Fruit fly (Drosophila melanogaster) whole organism, embryonic: ENCODE data around the gene pasi2.

Experiments
- Atf3 ChIP-seq: fragments of 200-800 bp; sonication (Bioruptor generic); optimal IDR thresholded peaks from 3 replicates; lab custom pipeline; 2016; ENCODE audit warnings: missing biosample characterization, missing genetic modification characterization
- CG10267 ChIP-seq: fragments of 200-800 bp; sonication (Bioruptor generic); optimal IDR thresholded peaks from 2 replicates; lab custom pipeline; 2018; ENCODE audit warnings: missing biosample characterization, mild to moderate bottlenecking, missing genetic modification characterization, moderate library complexity
- CG10431 ChIP-seq: fragments of 200-800 bp; sonication (Bioruptor generic); optimal IDR thresholded peaks from 3 replicates; lab custom pipeline; 2018; ENCODE audit warnings: missing biosample characterization, mild to moderate bottlenecking, missing genetic modification characterization
- CG10543 ChIP-seq: fragments of 200-800 bp; sonication (Bioruptor generic); optimal IDR thresholded peaks from 3 replicates; lab custom pipeline; 2017; ENCODE audit warnings: missing biosample characterization, mild to moderate bottlenecking, missing genetic modification characterization, moderate library complexity
- CG10565 ChIP-seq: fragments of 200-800 bp; sonication (Bioruptor generic); optimal IDR thresholded peaks from 3 replicates; lab custom pipeline; 2016; ENCODE audit warnings: missing biosample characterization, mild to moderate bottlenecking, missing genetic modification characterization
- CG12155 ChIP-seq: fragments of 200-800 bp; sonication (Bioruptor generic); optimal IDR thresholded peaks from 3 replicates; lab custom pipeline; 2016; ENCODE audit warnings: missing biosample characterization, missing genetic modification characterization
- CG14860 ChIP-seq: fragments of 200-800 bp; sonication (Bioruptor generic); IDR thresholded peaks from 3 replicates; pipeline ENCODE4 v1.3.6; 2022; ENCODE audit warnings: missing biosample characterization, missing genetic modification characterization; ENCODE audit not compliant: partially characterized antibody
- CG15601 ChIP-seq: fragments of 200-800 bp; sonication (Bioruptor generic); optimal IDR thresholded peaks from 3 replicates; lab custom pipeline; 2019; ENCODE audit warnings: missing biosample characterization, mild to moderate bottlenecking, missing genetic modification characterization, moderate library complexity
- CG1647 ChIP-seq: fragments of 200-800 bp; sonication (Bioruptor generic); optimal IDR thresholded peaks from 3 replicates; lab custom pipeline; 2016; ENCODE audit warnings: missing biosample characterization, missing genetic modification characterization
- CG2712 ChIP-seq: fragments of 200-800 bp; optimal IDR thresholded peaks from 3 replicates; lab custom pipeline; 2019; ENCODE audit warnings: missing biosample characterization, mild to moderate bottlenecking, missing genetic modification characterization, moderate library complexity
- CG30403 ChIP-seq: fragments of 200-800 bp; sonication (Bioruptor generic); optimal IDR thresholded peaks from 3 replicates; lab custom pipeline; 2016; ENCODE audit warnings: missing biosample characterization, missing genetic modification characterization
- CG33213 ChIP-seq: fragments of 200-800 bp; sonication (Bioruptor generic); optimal IDR thresholded peaks from 3 replicates; lab custom pipeline; 2016; ENCODE audit warnings: missing biosample characterization, missing genetic modification characterization
- CG4854 ChIP-seq: fragments of 200-800 bp; sonication (Bioruptor generic); optimal IDR thresholded peaks from 2 replicates; lab custom pipeline; 2016; ENCODE audit warnings: missing biosample characterization, missing genetic modification characterization, inconsistent platforms
- CG6272 ChIP-seq: fragments of 200-800 bp; sonication (Bioruptor generic); IDR thresholded peaks from 2 replicates; pipeline ENCODE4 v1.3.6; 2022; ENCODE audit warnings: missing biosample characterization, missing genetic modification characterization
- CG6654 ChIP-seq: fragments of 200-800 bp; sonication (Bioruptor generic); optimal IDR thresholded peaks from 2 replicates; lab custom pipeline; 2017; ENCODE audit warnings: missing biosample characterization, mild to moderate bottlenecking, missing genetic modification characterization
- CG9797 ChIP-seq: fragments of 200-800 bp; sonication (Bioruptor generic); optimal IDR thresholded peaks from 3 replicates; lab custom pipeline; 2018; ENCODE audit warnings: missing biosample characterization, mild to moderate bottlenecking, missing genetic modification characterization
- CHES-1-like ChIP-seq: fragments of 200-800 bp; sonication (Bioruptor generic); optimal IDR thresholded peaks from 2 replicates; lab custom pipeline; 2016; ENCODE audit warnings: missing biosample characterization, missing genetic modification characterization
- CrebB ChIP-seq: fragments of 200-800 bp; sonication (Bioruptor generic); optimal IDR thresholded peaks from 3 replicates; lab custom pipeline; 2018; ENCODE audit warnings: missing biosample characterization, mild to moderate bottlenecking, missing genetic modification characterization
- Dad ChIP-seq: fragments of 200-800 bp; sonication (Bioruptor generic); optimal IDR thresholded peaks from 3 replicates; lab custom pipeline; 2016; ENCODE audit warnings: missing biosample characterization, missing genetic modification characterization
- Ets65A ChIP-seq: fragments of 200-800 bp; sonication (Bioruptor generic); peaks from one replicate; lab custom pipeline; 2016; ENCODE audit warnings: missing biosample characterization, missing genetic modification characterization
- Gug ChIP-seq: fragments of 200-800 bp; sonication (Bioruptor generic); IDR thresholded peaks from 4 replicates; pipeline ENCODE4 v1.3.6; 2022; ENCODE audit warnings: missing biosample characterization, missing genetic modification characterization
- Hey ChIP-seq: fragments of 200-800 bp; sonication (Bioruptor generic); optimal IDR thresholded peaks from 3 replicates; lab custom pipeline; 2018; ENCODE audit warnings: missing biosample characterization, mild to moderate bottlenecking, missing genetic modification characterization
- Hr3 ChIP-seq: fragments of 200-800 bp; sonication (Bioruptor generic); optimal IDR thresholded peaks from 3 replicates; lab custom pipeline; 2016; ENCODE audit warnings: missing biosample characterization, missing genetic modification characterization
- MESR4 ChIP-seq: fragments of 200-800 bp; sonication (Bioruptor generic); optimal IDR thresholded peaks from 2 replicates; lab custom pipeline; 2018; ENCODE audit warnings: missing biosample characterization, mild to moderate bottlenecking, missing genetic modification characterization, moderate library complexity
- Meics ChIP-seq: fragments of 200-800 bp; sonication (Bioruptor generic); optimal IDR thresholded peaks from 2 replicates; lab custom pipeline; 2017; ENCODE audit warnings: missing biosample characterization, mild to moderate bottlenecking, missing genetic modification characterization
- Mes4 ChIP-seq: fragments of 200-800 bp; sonication (Bioruptor generic); optimal IDR thresholded peaks from 2 replicates; lab custom pipeline; 2016; ENCODE audit warnings: missing biosample characterization, missing genetic modification characterization
- Myb ChIP-seq: fragments of 200-800 bp; sonication (Bioruptor generic); optimal IDR thresholded peaks from 2 replicates; lab custom pipeline; 2016; ENCODE audit warnings: missing biosample characterization, missing genetic modification characterization
- Optix ChIP-seq: fragments of 200-800 bp; sonication (Bioruptor generic); IDR thresholded peaks from 3 replicates; pipeline ENCODE4 v1.3.6; 2022; ENCODE audit warnings: missing biosample characterization, missing genetic modification characterization
- Scr ChIP-seq: fragments of 200-800 bp; sonication (Bioruptor generic); IDR thresholded peaks from 2 replicates; pipeline ENCODE4 v1.3.6; 2022; ENCODE audit warnings: missing biosample characterization, missing genetic modification characterization; ENCODE audit not compliant: partially characterized antibody
- Spps ChIP-seq: fragments of 200-800 bp; sonication (Bioruptor generic); optimal IDR thresholded peaks from 2 replicates; lab custom pipeline; 2018; ENCODE audit warnings: missing biosample characterization, mild to moderate bottlenecking, missing genetic modification characterization
- Sry-β ChIP-seq: fragments of 200-800 bp; sonication (Bioruptor generic); optimal IDR thresholded peaks from 2 replicates; lab custom pipeline; 2018; ENCODE audit warnings: missing biosample characterization, mild to moderate bottlenecking, missing genetic modification characterization, moderate library complexity
- Ssrp ChIP-seq: fragments of 200-800 bp; sonication (Bioruptor generic); optimal IDR thresholded peaks from 2 replicates; lab custom pipeline; 2018; ENCODE audit warnings: missing biosample characterization, mild to moderate bottlenecking, missing genetic modification characterization, moderate library complexity
- TFAM ChIP-seq: fragments of 200-800 bp; sonication (Bioruptor generic); optimal IDR thresholded peaks from 2 replicates; lab custom pipeline; 2017; ENCODE audit warnings: missing biosample characterization, missing genetic modification characterization, inconsistent platforms
- Tbp ChIP-seq: fragments of >200 bp; optimal IDR thresholded peaks from 2 replicates; lab custom pipeline; 2018; ENCODE audit warnings: missing biosample characterization, missing genetic modification characterization
- YL-1 ChIP-seq: fragments of 200-800 bp; sonication (Bioruptor generic); optimal IDR thresholded peaks from 3 replicates; lab custom pipeline; 2017; ENCODE audit warnings: missing biosample characterization, mild to moderate bottlenecking, missing genetic modification characterization
- aop ChIP-seq: fragments of 200-800 bp; sonication (Bioruptor generic); IDR thresholded peaks from 2 replicates; pipeline ENCODE4 v1.3.6; 2022; ENCODE audit warnings: missing biosample characterization, missing genetic modification characterization
- az2 ChIP-seq: fragments of 200-800 bp; sonication (Bioruptor generic); optimal IDR thresholded peaks from 3 replicates; lab custom pipeline; 2016; ENCODE audit warnings: missing biosample characterization, missing genetic modification characterization
- bigmax ChIP-seq: fragments of 200-800 bp; sonication (Bioruptor generic); optimal IDR thresholded peaks from 2 replicates; lab custom pipeline; 2018; ENCODE audit warnings: missing biosample characterization, mild to moderate bottlenecking, missing genetic modification characterization
- bsh ChIP-seq, 2 experiments: fragments of 200-800 bp; sonication (Bioruptor generic); optimal IDR thresholded peaks; 2 replicates each; lab custom pipeline; 2017 to 2018; ENCODE audit warnings: mild to moderate bottlenecking in 2 of 2, missing biosample characterization in 2 of 2, missing genetic modification characterization in 2 of 2, moderate library complexity in 1 of 2
- croc ChIP-seq: fragments of 200-800 bp; sonication (Bioruptor generic); conservative IDR thresholded peaks from 3 replicates; pipeline ENCODE4 v1.3.6; 2022; ENCODE audit warnings: missing biosample characterization, missing genetic modification characterization
- exex ChIP-seq: fragments of 200-800 bp; sonication (Bioruptor generic); optimal IDR thresholded peaks from 4 replicates; lab custom pipeline; 2018; ENCODE audit warnings: missing biosample characterization, mild to moderate bottlenecking, missing genetic modification characterization, moderate library complexity
- eyg ChIP-seq: fragments of 200-800 bp; sonication (Bioruptor generic); optimal IDR thresholded peaks from 3 replicates; lab custom pipeline; 2016; ENCODE audit warnings: missing biosample characterization, missing genetic modification characterization
- ftz-f1 ChIP-seq: fragments of 200-800 bp; sonication (Bioruptor generic); optimal IDR thresholded peaks from 2 replicates; lab custom pipeline; 2016; ENCODE audit warnings: missing biosample characterization, missing genetic modification characterization
- hth ChIP-seq: fragments of >200 bp; optimal IDR thresholded peaks from 2 replicates; lab custom pipeline; 2017; ENCODE audit warnings: inconsistent platforms
- mld ChIP-seq: fragments of 200-800 bp; sonication (Bioruptor generic); IDR thresholded peaks from 3 replicates; pipeline ENCODE4 v1.3.6; 2022; ENCODE audit warnings: missing biosample characterization, missing genetic modification characterization; ENCODE audit not compliant: partially characterized antibody
- nerfin-2 ChIP-seq: fragments of 200-800 bp; sonication (Bioruptor generic); IDR thresholded peaks from 2 replicates; pipeline ENCODE4 v1.3.6; 2022; ENCODE audit warnings: missing biosample characterization, missing genetic modification characterization; ENCODE audit not compliant: partially characterized antibody
- oc ChIP-seq: fragments of 200-800 bp; sonication (Bioruptor generic); optimal IDR thresholded peaks from 2 replicates; lab custom pipeline; 2018; ENCODE audit warnings: missing biosample characterization, mild to moderate bottlenecking, missing genetic modification characterization, moderate library complexity
- seq ChIP-seq: fragments of 200-800 bp; sonication (Bioruptor generic); IDR thresholded peaks from 2 replicates; pipeline ENCODE4 v1.3.6; 2022; ENCODE audit warnings: missing biosample characterization, missing genetic modification characterization
- stc ChIP-seq: fragments of 200-800 bp; sonication (Bioruptor generic); IDR thresholded peaks from 2 replicates; pipeline ENCODE4 v1.3.6; 2022; ENCODE audit warnings: missing biosample characterization, missing genetic modification characterization
- unpg ChIP-seq: fragments of 200-800 bp; sonication (Bioruptor generic); optimal IDR thresholded peaks from 3 replicates; lab custom pipeline; 2018; ENCODE audit warnings: missing biosample characterization, mild to moderate bottlenecking, missing genetic modification characterization, moderate library complexity
- wek ChIP-seq: fragments of 200-800 bp; sonication (Bioruptor generic); optimal IDR thresholded peaks from 3 replicates; lab custom pipeline; 2018; ENCODE audit warnings: missing biosample characterization, mild to moderate bottlenecking, missing genetic modification characterization, moderate library complexity
- zfh2 ChIP-seq: fragments of 200-800 bp; sonication (Bioruptor generic); optimal IDR thresholded peaks from 2 replicates; lab custom pipeline; 2016; ENCODE audit warnings: missing biosample characterization, missing genetic modification characterization

The pasi2 gene

DNA sequence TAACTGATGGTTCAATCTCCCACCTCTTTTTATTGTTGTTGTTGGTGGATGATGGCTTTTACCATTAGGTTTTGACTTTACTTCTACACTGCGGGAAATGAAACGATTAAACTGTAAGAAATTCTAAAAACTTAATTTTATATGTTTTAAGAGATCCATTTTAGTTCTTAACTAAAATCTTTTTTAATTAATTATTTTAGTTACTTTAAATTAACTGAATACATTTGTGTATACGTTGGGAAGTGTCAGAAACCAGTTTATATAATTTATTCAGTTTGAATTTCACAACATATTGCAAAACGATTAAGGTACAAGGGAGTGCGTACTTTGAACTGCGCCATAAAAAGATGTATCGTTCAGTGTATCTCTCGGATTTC is 18.3 kb downstream of the pasi2 start (continued):
- TF ChIP-seq CG6272 (GFP tag; lab: Robert Waterston, UW) (no peak), CG1647 (GFP tag; lab: Kevin White, UChicago) (peak; percentile 46), CG10543 (GFP tag; lab: Kevin White, UChicago) (peak; percentile 49), Dad (GFP tag; lab: Kevin White, UChicago) (no peak), eyg (GFP tag; lab: Kevin White, UChicago) (no peak), seq (GFP tag; lab: Robert Waterston, UW) (no peak), CG30403 (GFP tag; lab: Kevin White, UChicago) (peak; percentile 92), oc (tag; lab: Kevin White, UChicago) (peak; percentile 72), aop (GFP tag; lab: Robert Waterston, UW) (no peak), ftz-f1 (GFP tag; lab: Kevin White, UChicago) (no peak), YL-1 (GFP tag; lab: Kevin White, UChicago) (peak; percentile 47), croc (peak; percentile 65), Spps (tag; lab: Kevin White, UChicago) (peak; percentile 84), CG4854 (GFP tag; lab: Kevin White, UChicago) (peak; percentile 50), Myb (GFP tag; lab: Kevin White, UChicago) (no peak), CG10267 (tag; lab: Kevin White, UChicago) (peak; percentile 89), Meics (GFP tag; lab: Kevin White, UChicago) (peak; percentile 87), unpg (GFP tag; lab: Kevin White, UChicago) (peak; percentile 91), Ssrp (tag; lab: Kevin White, UChicago) (peak; percentile 88), CG15601 (tag; lab: Kevin White, UChicago) (peak; percentile 90), CG2712 (tag; lab: Kevin White, UChicago) (peak; percentile 96), az2 (GFP tag; lab: Kevin White, UChicago) (peak; percentile 87), exex (tag; lab: Kevin White, UChicago) (peak; percentile 51), zfh2 (GFP tag; lab: Kevin White, UChicago) (peak; percentile 1), Scr (no peak), hth (no peak), bigmax (no peak), mld (no peak), Gug (peak; percentile 55; the same call in 1 of the 4 replicates), Ets65A (peak; percentile 91), Tbp (no peak), Hr3 (GFP tag; lab: Kevin White, UChicago) (peak; percentile 84), TFAM (GFP tag; lab: Kevin White, UChicago) (no peak), Hey (tag; lab: Kevin White, UChicago) (no peak), Sry-β (GFP tag; lab: Kevin White, UChicago) (no peak), CrebB (tag; lab: Kevin White, UChicago) (no peak), CG9797 (no peak), stc (no peak), CG6654 (GFP tag; lab: Kevin White, UChicago) (peak; percentile 63), CG12155 (GFP tag; lab: Kevin White, UChicago) (peak; percentile 78), nerfin-2 (GFP tag; lab: Robert Waterston, UW) (no peak), CG14860 (GFP tag; lab: Robert Waterston, UW) (no peak), Optix (GFP tag; lab: Robert Waterston, UW) (no peak), CG10565 (GFP tag; lab: Kevin White, UChicago) (no peak), CG10431 (GFP tag; lab: Kevin White, UChicago) (peak; percentile 77), Atf3 (GFP tag; lab: Kevin White, UChicago) (no peak), bsh (GFP tag; optimal IDR thresholded peaks at IDR 0.05; lab: Kevin White, UChicago) (peak; percentile 69 to 91), CG33213 (peak; percentile 6), MESR4 (no peak), wek (GFP tag; lab: Kevin White, UChicago) (no peak), CHES-1-like (GFP tag; lab: Kevin White, UChicago) (peak; percentile 1), Mes4 (GFP tag; lab: Kevin White, UChicago) (peak; percentile 44)
